Fruit fly (Drosophila melanogaster) S2 (cell line): ENCODE measurements around the gene ast.

Source experiments
- CG8478 ChIP-seq: fragments of >200 bp; optimal IDR thresholded peaks from 2 replicates; lab custom pipeline; 2018
- CTCF ChIP-seq, 2 experiments: fragments of >200 bp; optimal IDR thresholded peaks; 2 replicates each; lab custom pipeline; 2018

dm6 chr2L:1127434-1128089, 49.8 kb downstream of the ast start:
- TF ChIP-seq CG8478 (lab: Kevin White, UChicago) (no peak), CTCF (optimal IDR thresholded peaks at IDR 0.05; lab: Kevin White, UChicago) (no peak)
